Worm (Caenorhabditis elegans) whole organism, L1 larva: ENCODE data around the gene gst-41.

Experiments
- C34B4.2 ChIP-seq: sonication (generic microtip); optimal IDR thresholded peaks from 2 replicates; lab custom pipeline; 2017; ENCODE audit warnings: mild to moderate bottlenecking, missing genetic modification characterization, missing compliant biosample characterization
- Y116A8C.19 ChIP-seq: sonication (generic microtip); optimal IDR thresholded peaks from 2 replicates; lab custom pipeline; 2016; ENCODE audit warnings: missing compliant biosample characterization, missing genetic modification characterization, borderline replicate concordance
- aha-1 ChIP-seq: fragments of 150-350 bp; optimal IDR thresholded peaks from 2 replicates; lab custom pipeline; 2014; ENCODE audit warnings: missing biosample characterization, missing genetic modification characterization
- alr-1 ChIP-seq: fragments of 200-800 bp; sonication (Bioruptor generic); optimal IDR thresholded peaks from 2 replicates; lab custom pipeline; 2018; ENCODE audit warnings: borderline replicate concordance, mild to moderate bottlenecking, missing genetic modification characterization, missing compliant biosample characterization
- ama-1 ChIP-seq: fragments of 150-350 bp; optimal IDR thresholded peaks from 2 replicates; lab custom pipeline; 2014
- ceh-8 ChIP-seq: fragments of 200-800 bp; sonication (Bioruptor generic); optimal IDR thresholded peaks from 2 replicates; lab custom pipeline; 2018; ENCODE audit warnings: mild to moderate bottlenecking, missing genetic modification characterization, moderate library complexity, missing compliant biosample characterization
- ceh-82 ChIP-seq, 3 experiments: fragments of 150-350 bp in 1 of 3; sonication (generic microtip) in 2 of 3; optimal IDR thresholded peaks; 2 replicates each; lab custom pipeline; 2014 to 2017; ENCODE audit warnings: missing biosample characterization in 3 of 3, missing genetic modification characterization in 3 of 3
- ceh-88 ChIP-seq: fragments of 200-800 bp; sonication (Bioruptor generic); IDR thresholded peaks from 2 replicates; pipeline ENCODE4 v1.3.6; 2022; ENCODE audit warnings: missing genetic modification characterization, missing compliant biosample characterization
- ceh-90 ChIP-seq: sonication (generic microtip); optimal IDR thresholded peaks from 2 replicates; lab custom pipeline; 2016; ENCODE audit warnings: missing genetic modification characterization, missing compliant biosample characterization
- dsc-1 ChIP-seq: sonication (generic microtip); optimal IDR thresholded peaks from 2 replicates; lab custom pipeline; 2016; ENCODE audit warnings: mild to moderate bottlenecking, missing genetic modification characterization, missing compliant biosample characterization
- egl-13 ChIP-seq: sonication (generic microtip); optimal IDR thresholded peaks from 2 replicates; lab custom pipeline; 2016; ENCODE audit warnings: missing genotype, missing genetic modification reagents, missing genetic modification characterization, missing compliant biosample characterization
- fkh-10 ChIP-seq: sonication (generic microtip); optimal IDR thresholded peaks from 2 replicates; lab custom pipeline; 2017; ENCODE audit warnings: missing biosample characterization, missing genetic modification reagents, missing genetic modification characterization
- fkh-8 ChIP-seq: sonication (generic microtip); optimal IDR thresholded peaks from 2 replicates; lab custom pipeline; 2016; ENCODE audit warnings: mild to moderate bottlenecking, missing genetic modification characterization, missing compliant biosample characterization
- grh-1 ChIP-seq: fragments of 200-800 bp; sonication (Bioruptor generic); IDR thresholded peaks from 2 replicates; pipeline ENCODE4 v1.3.6; 2022; ENCODE audit warnings: missing genetic modification reagents, missing genetic modification characterization, missing compliant biosample characterization
- hlh-17 ChIP-seq: fragments of 200-800 bp; sonication (Bioruptor generic); optimal IDR thresholded peaks from 2 replicates; lab custom pipeline; 2018; ENCODE audit warnings: missing genetic modification characterization, mild to moderate bottlenecking, missing compliant biosample characterization, moderate library complexity, borderline replicate concordance
- hlh-4 ChIP-seq: sonication (generic microtip); optimal IDR thresholded peaks from 2 replicates; lab custom pipeline; 2016; ENCODE audit warnings: mild to moderate bottlenecking, missing genetic modification characterization, missing compliant biosample characterization
- lin-13 ChIP-seq: fragments of 150-350 bp; optimal IDR thresholded peaks from 2 replicates; lab custom pipeline; 2014; ENCODE audit warnings: missing biosample characterization, missing genetic modification reagents, missing genetic modification characterization
- lin-14 ChIP-seq: fragments of 200-800 bp; sonication (Bioruptor generic); optimal IDR thresholded peaks from 2 replicates; lab custom pipeline; 2018; ENCODE audit warnings: mild to moderate bottlenecking, missing genetic modification characterization, moderate library complexity, missing compliant biosample characterization
- lin-15B ChIP-seq: fragments of 150-350 bp; sonication (generic microtip); optimal IDR thresholded peaks from 3 replicates; lab custom pipeline; 2014; ENCODE audit warnings: missing biosample characterization, missing genetic modification characterization
- lin-39 ChIP-seq: fragments of 150-350 bp; optimal IDR thresholded peaks from 2 replicates; lab custom pipeline; 2014; ENCODE audit warnings: missing biosample characterization, missing genetic modification reagents, missing genetic modification characterization
- lir-3 ChIP-seq: sonication (generic microtip); optimal IDR thresholded peaks from 2 replicates; lab custom pipeline; 2016; ENCODE audit warnings: mild to moderate bottlenecking, missing genetic modification characterization, moderate library complexity, missing compliant biosample characterization; ENCODE audit not compliant: poor library complexity
- lsy-2 ChIP-seq, 2 experiments: fragments of 150-350 bp; optimal IDR thresholded peaks; 2 replicates each; lab custom pipeline; 2014; ENCODE audit warnings: missing biosample characterization in 2 of 2, missing genetic modification characterization in 2 of 2
- mdl-1 ChIP-seq, 2 experiments: fragments of 150-350 bp; optimal IDR thresholded peaks; 2 replicates each; lab custom pipeline; 2014 to 2017; ENCODE audit warnings: missing biosample characterization in 2 of 2, missing genetic modification characterization in 2 of 2, inconsistent platforms in 1 of 2
- mef-2 ChIP-seq: fragments of 150-350 bp; optimal IDR thresholded peaks from 2 replicates; lab custom pipeline; 2014; ENCODE audit warnings: missing biosample characterization, missing genetic modification characterization
- nhr-12 ChIP-seq: sonication (generic microtip); optimal IDR thresholded peaks from 2 replicates; lab custom pipeline; 2017; ENCODE audit warnings: missing biosample characterization, missing genetic modification characterization
- nhr-237 ChIP-seq: fragments of 150-350 bp; optimal IDR thresholded peaks from 2 replicates; lab custom pipeline; 2014; ENCODE audit warnings: missing biosample characterization, missing genetic modification characterization
- nhr-28 ChIP-seq: fragments of 150-350 bp; optimal IDR thresholded peaks from 2 replicates; lab custom pipeline; 2014; ENCODE audit warnings: missing biosample characterization, missing genetic modification characterization
- nhr-71 ChIP-seq: sonication (generic microtip); optimal IDR thresholded peaks from 2 replicates; lab custom pipeline; 2016; ENCODE audit warnings: mild to moderate bottlenecking, missing genetic modification characterization, moderate library complexity, missing compliant biosample characterization
- nhr-76 ChIP-seq: sonication (generic microtip); optimal IDR thresholded peaks from 2 replicates; lab custom pipeline; 2017; ENCODE audit warnings: missing biosample characterization, missing genetic modification characterization
- pax-3 ChIP-seq: fragments of 200-800 bp; sonication (Bioruptor generic); optimal IDR thresholded peaks from 2 replicates; lab custom pipeline; 2018; ENCODE audit warnings: mild to moderate bottlenecking, missing genetic modification characterization, moderate library complexity, missing compliant biosample characterization
- pqm-1 ChIP-seq: sonication (generic microtip); optimal IDR thresholded peaks from 3 replicates; lab custom pipeline; 2017; ENCODE audit warnings: missing biosample characterization, missing genetic modification characterization
- rnt-1 ChIP-seq: sonication (generic microtip); optimal IDR thresholded peaks from 2 replicates; lab custom pipeline; 2016; ENCODE audit warnings: mild to moderate bottlenecking, missing genetic modification characterization, moderate library complexity, missing compliant biosample characterization
- skn-1 ChIP-seq: fragments of 150-350 bp; optimal IDR thresholded peaks from 2 replicates; lab custom pipeline; 2014; ENCODE audit warnings: missing biosample characterization, missing genetic modification characterization
- snpc-4 ChIP-seq: fragments of 150-350 bp; optimal IDR thresholded peaks from 2 replicates; lab custom pipeline; 2014; ENCODE audit warnings: missing biosample characterization, missing genetic modification characterization
- snu-23 ChIP-seq: sonication (generic microtip); optimal IDR thresholded peaks from 2 replicates; lab custom pipeline; 2016; ENCODE audit warnings: missing genetic modification characterization, missing compliant biosample characterization
- sox-4 ChIP-seq: sonication (generic microtip); optimal IDR thresholded peaks from 2 replicates; lab custom pipeline; 2016; ENCODE audit warnings: missing genetic modification characterization, missing compliant biosample characterization
- sptf-1 ChIP-seq: fragments of 150-350 bp; optimal IDR thresholded peaks from 2 replicates; lab custom pipeline; 2014; ENCODE audit warnings: missing biosample characterization, missing genetic modification characterization
- sup-37 ChIP-seq: fragments of 200-800 bp; sonication (Bioruptor generic); optimal IDR thresholded peaks from 2 replicates; lab custom pipeline; 2018; ENCODE audit warnings: mild to moderate bottlenecking, missing genetic modification characterization, missing compliant biosample characterization
- swsn-7 ChIP-seq: sonication (generic microtip); optimal IDR thresholded peaks from 2 replicates; lab custom pipeline; 2016; ENCODE audit warnings: missing genetic modification characterization, missing compliant biosample characterization
- tbx-2 ChIP-seq: sonication (generic microtip); optimal IDR thresholded peaks from 2 replicates; lab custom pipeline; 2016; ENCODE audit warnings: missing genetic modification characterization, missing compliant biosample characterization
- unc-30 ChIP-seq: sonication (generic microtip); optimal IDR thresholded peaks from 2 replicates; lab custom pipeline; 2017; ENCODE audit warnings: missing biosample characterization, missing genetic modification characterization
- unc-62 ChIP-seq: fragments of 150-350 bp; optimal IDR thresholded peaks from 2 replicates; lab custom pipeline; 2014; ENCODE audit warnings: missing biosample characterization, missing genetic modification reagents, missing genetic modification characterization
- unc-86 ChIP-seq: sonication (generic microtip); optimal IDR thresholded peaks from 2 replicates; lab custom pipeline; 2016; ENCODE audit warnings: missing genetic modification characterization, missing compliant biosample characterization
- unc-98 ChIP-seq: fragments of 200-800 bp; sonication (Bioruptor generic); IDR thresholded peaks from 2 replicates; pipeline ENCODE4 v1.3.6; 2022; ENCODE audit warnings: missing genetic modification characterization, missing compliant biosample characterization
- zag-1 ChIP-seq: fragments of 150-350 bp; optimal IDR thresholded peaks from 2 replicates; lab custom pipeline; 2014; ENCODE audit warnings: missing biosample characterization, missing genetic modification characterization
- zip-4 ChIP-seq: fragments of 200-800 bp; sonication (Bioruptor generic); optimal IDR thresholded peaks from 2 replicates; lab custom pipeline; 2018; ENCODE audit warnings: mild to moderate bottlenecking, missing genetic modification characterization, moderate library complexity, missing compliant biosample characterization
- ztf-11 ChIP-seq, 2 experiments: sonication (generic microtip); optimal IDR thresholded peaks; 2 replicates each; lab custom pipeline; 2016 to 2017; ENCODE audit warnings: missing genetic modification characterization in 2 of 2, missing biosample characterization in 1 of 2, missing compliant biosample characterization in 1 of 2
- ztf-4 ChIP-seq: fragments of 150-350 bp; optimal IDR thresholded peaks from 2 replicates; lab custom pipeline; 2014; ENCODE audit warnings: missing biosample characterization, missing genetic modification characterization

The gst-41 gene

DNA sequence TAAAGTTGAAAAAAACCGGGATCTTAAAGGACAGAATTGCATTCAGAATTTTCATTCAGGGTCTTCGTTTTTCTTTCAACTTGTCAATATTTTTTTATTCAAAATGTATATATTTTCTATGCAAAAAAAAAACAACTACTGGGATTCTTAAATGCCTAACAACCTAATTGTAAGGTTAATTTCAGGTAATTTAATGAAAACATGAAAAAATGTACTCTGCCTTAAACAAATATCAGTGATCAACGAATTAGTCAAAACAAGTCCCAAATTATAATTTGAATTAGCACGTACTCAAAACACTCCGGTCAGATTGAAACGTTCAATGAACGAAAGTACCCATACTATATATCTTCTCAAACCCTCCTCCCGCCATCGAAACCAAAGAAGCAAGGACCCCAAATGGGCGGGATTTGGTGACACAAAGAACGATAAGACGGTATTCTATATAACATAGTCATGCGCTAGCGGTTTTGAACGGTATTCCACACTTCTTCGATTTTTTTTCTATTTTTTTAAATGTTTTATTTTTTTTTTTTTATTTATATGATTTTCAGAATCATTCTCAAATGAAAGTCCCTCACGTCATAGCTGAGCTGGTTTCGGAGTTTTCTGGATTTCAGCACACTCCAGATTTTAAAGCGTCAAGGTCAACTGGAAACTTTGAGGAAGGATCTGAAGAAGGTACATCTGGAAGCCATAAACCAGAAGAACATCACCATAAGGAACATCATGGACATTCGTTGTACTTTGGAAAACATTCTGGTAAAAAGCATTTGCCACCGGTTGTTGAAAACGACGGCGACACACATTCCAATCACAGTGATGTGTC lies 36.5 kb upstream of the gst-41 start, which contains the start of the genes ddo-2 and F25E5.8 (continued):
- TF ChIP-seq rnt-1 (tag; lab: Kevin White, UChicago) (no peak), unc-86 (tag; lab: Kevin White, UChicago) (no peak), lin-13 (GFP tag; lab: Kevin White, UChicago) (no peak), fkh-8 (tag; lab: Kevin White, UChicago) (no peak), C34B4.2 (tag; lab: Kevin White, UChicago) (no peak), lir-3 (tag; lab: Kevin White, UChicago) (no peak), ceh-90 (no peak), mef-2 (no peak), tbx-2 (tag; lab: Kevin White, UChicago) (peak; percentile 20), aha-1 (tag; lab: Kevin White, UChicago) (no peak), fkh-10 (GFP tag; lab: Kevin White, UChicago) (no peak), snpc-4 (tag; lab: Kevin White, UChicago) (no peak), sup-37 (GFP tag; lab: Kevin White, UChicago) (no peak), zag-1 (tag; lab: Kevin White, UChicago) (no peak), nhr-28 (tag; lab: Kevin White, UChicago) (no peak), lin-14 (GFP tag; lab: Kevin White, UChicago) (peak; percentile 18), ztf-4 (no peak), grh-1 (GFP tag; lab: Robert Waterston, UW) (0 out of 2 replicates have a peak, but pooled peaks have one; percentile 7), zip-4 (GFP tag; lab: Kevin White, UChicago) (no peak), swsn-7 (no peak), pax-3 (tag; lab: Kevin White, UChicago) (no peak), dsc-1 (tag; lab: Kevin White, UChicago) (no peak), ama-1 (lab: Kevin White, UChicago) (no peak), unc-98 (GFP tag; lab: Robert Waterston, UW) (no peak), pqm-1 (tag; lab: Kevin White, UChicago) (no peak), nhr-237 (tag; lab: Kevin White, UChicago) (no peak), ztf-11 (tag; optimal IDR thresholded peaks at IDR 0.05; lab: Kevin White, UChicago) (no peak), nhr-76 (tag; lab: Kevin White, UChicago) (no peak), egl-13 (tag; lab: Kevin White, UChicago) (no peak), hlh-4 (tag; lab: Kevin White, UChicago) (no peak), sox-4 (no peak), ceh-8 (GFP tag; lab: Kevin White, UChicago) (no peak), snu-23 (GFP tag; lab: Kevin White, UChicago) (peak; percentile 32)

DNA sequence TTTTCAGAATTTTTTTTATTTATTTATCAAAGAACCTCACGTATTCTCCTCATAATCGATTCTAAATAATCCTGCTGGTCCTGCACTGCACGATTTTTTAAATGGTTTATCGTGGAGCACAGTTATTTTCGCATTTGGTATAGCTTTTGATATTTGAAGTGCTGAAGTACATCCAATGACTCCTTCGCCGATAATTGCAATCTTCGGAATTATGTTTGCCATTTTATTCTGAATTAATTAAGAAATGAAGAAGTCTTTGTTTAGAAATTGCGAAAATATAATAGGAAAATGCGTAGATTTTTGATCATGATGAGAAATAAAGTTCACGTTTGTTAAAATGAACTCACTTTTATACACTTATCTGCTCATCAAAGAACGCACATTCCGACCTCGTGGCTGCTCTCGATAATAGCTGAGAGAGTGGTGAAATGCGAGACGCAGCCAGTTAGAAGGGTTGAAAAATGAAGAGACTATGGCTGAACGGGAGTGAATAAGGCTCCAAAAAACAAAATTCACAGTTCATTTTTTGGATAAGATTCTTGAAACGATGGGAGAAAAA lies 35.8 kb upstream of the gst-41 start:
- no peak for TF ChIP-seq unc-62 (GFP tag; lab: Kevin White, UChicago)
- TF ChIP-seq unc-30 (tag; lab: Kevin White, UChicago) = no peak
- peak; percentile 56 for TF ChIP-seq rnt-1 (tag; lab: Kevin White, UChicago)
- no peak for TF ChIP-seq egl-13 (tag; lab: Kevin White, UChicago)
- TF ChIP-seq sptf-1 (tag; lab: Kevin White, UChicago) = no peak
- peak in 1 of 2 experiments; percentile 89 for TF ChIP-seq mdl-1 (tag; optimal IDR thresholded peaks at IDR 0.05; lab: Kevin White, UChicago)
- no peak for TF ChIP-seq pqm-1 (tag; lab: Kevin White, UChicago)
- TF ChIP-seq snu-23 (GFP tag; lab: Kevin White, UChicago) = peak; percentile 79
- TF ChIP-seq ceh-82 (tag; optimal IDR thresholded peaks at IDR 0.05; lab: Kevin White, UChicago) = peak; percentile 25 to 32 (median 28)
- peak; percentile 29 for TF ChIP-seq pax-3 (tag; lab: Kevin White, UChicago)
- TF ChIP-seq sox-4 = no peak
- no peak for TF ChIP-seq alr-1 (tag; lab: Kevin White, UChicago)
- peak; percentile 92 for TF ChIP-seq nhr-71 (tag; lab: Kevin White, UChicago)
- TF ChIP-seq sup-37 (GFP tag; lab: Kevin White, UChicago) = peak; percentile 31
- peak; percentile 39 for TF ChIP-seq skn-1 (tag; lab: Kevin White, UChicago)
- no peak for TF ChIP-seq lin-15B
- TF ChIP-seq zag-1 (tag; lab: Kevin White, UChicago) = no peak
- no peak for TF ChIP-seq Y116A8C.19 (tag; lab: Kevin White, UChicago)
- peak; percentile 1 for TF ChIP-seq lin-39 (tag; lab: Kevin White, UChicago)
- no peak for TF ChIP-seq nhr-12
- peak; percentile 63 for TF ChIP-seq swsn-7
- peak; percentile 55 to 58 for TF ChIP-seq lsy-2 (tag; optimal IDR thresholded peaks at IDR 0.05; lab: Kevin White, UChicago)
- no peak for TF ChIP-seq ceh-90
- TF ChIP-seq hlh-17 (GFP tag; lab: Kevin White, UChicago) = no peak
- TF ChIP-seq ceh-88 (GFP tag; lab: Robert Waterston, UW) = no peak
- peak; percentile 21 for TF ChIP-seq snpc-4 (tag; lab: Kevin White, UChicago)
